Fruit fly (Drosophila melanogaster) whole organism, embryonic: ENCODE results near the gene pHCl-1.
A peak's percentile ranks its signal among the peaks of the same experiment; 100 is the strongest.

ENCODE experiments used
- Atf-2 ChIP-seq: fragments of 200-800 bp; sonication (Bioruptor generic); optimal IDR thresholded peaks from 2 replicates; lab custom pipeline; 2016; ENCODE audit warnings: missing biosample characterization, missing genetic modification characterization
- Atf3 ChIP-seq: fragments of 200-800 bp; sonication (Bioruptor generic); optimal IDR thresholded peaks from 3 replicates; lab custom pipeline; 2016; ENCODE audit warnings: missing biosample characterization, missing genetic modification characterization
- B-H2 ChIP-seq: fragments of 200-800 bp; sonication (Bioruptor generic); optimal IDR thresholded peaks from 2 replicates; lab custom pipeline; 2018; ENCODE audit warnings: missing biosample characterization, mild to moderate bottlenecking, missing genetic modification characterization
- BEAF-32 ChIP-seq: fragments of 200-800 bp; sonication (Bioruptor generic); optimal IDR thresholded peaks from 3 replicates; lab custom pipeline; 2017; ENCODE audit warnings: missing biosample characterization, missing genetic modification characterization, mild to moderate bottlenecking, moderate library complexity, missing genetic modification reagents
- BtbVII ChIP-seq: fragments of 200-800 bp; sonication (Bioruptor generic); optimal IDR thresholded peaks from 3 replicates; lab custom pipeline; 2017; ENCODE audit warnings: missing biosample characterization, mild to moderate bottlenecking, missing genetic modification characterization
- CG10267 ChIP-seq: fragments of 200-800 bp; sonication (Bioruptor generic); optimal IDR thresholded peaks from 2 replicates; lab custom pipeline; 2018; ENCODE audit warnings: missing biosample characterization, mild to moderate bottlenecking, missing genetic modification characterization, moderate library complexity
- CG10274 ChIP-seq: fragments of 200-800 bp; sonication (Bioruptor generic); optimal IDR thresholded peaks from 3 replicates; lab custom pipeline; 2017; ENCODE audit warnings: missing biosample characterization, mild to moderate bottlenecking, missing genetic modification characterization
- CG12071 ChIP-seq: fragments of 200-800 bp; sonication (Bioruptor generic); optimal IDR thresholded peaks from 3 replicates; lab custom pipeline; 2018; ENCODE audit warnings: missing biosample characterization, mild to moderate bottlenecking, missing genetic modification characterization
- CG1233 ChIP-seq: fragments of 200-800 bp; sonication (Bioruptor generic); optimal IDR thresholded peaks from 4 replicates; lab custom pipeline; 2018; ENCODE audit warnings: missing biosample characterization, mild to moderate bottlenecking, missing genetic modification characterization
- CG14441 ChIP-seq: fragments of 200-800 bp; sonication (Bioruptor generic); IDR thresholded peaks from 2 replicates; pipeline ENCODE4 v1.3.6; 2022; ENCODE audit warnings: missing biosample characterization, missing genetic modification characterization
- CG14965 ChIP-seq: fragments of 200-800 bp; sonication (Bioruptor generic); optimal IDR thresholded peaks from 2 replicates; lab custom pipeline; 2016; ENCODE audit warnings: missing biosample characterization, missing genetic modification characterization, borderline replicate concordance
- CG1529 ChIP-seq: fragments of 200-800 bp; sonication (Bioruptor generic); optimal IDR thresholded peaks from 3 replicates; lab custom pipeline; 2018; ENCODE audit warnings: missing biosample characterization, missing genetic modification characterization
- CG15514 ChIP-seq: fragments of 200-800 bp; sonication (Bioruptor generic); optimal IDR thresholded peaks from 3 replicates; lab custom pipeline; 2017; ENCODE audit warnings: missing biosample characterization, missing genetic modification characterization, mild to moderate bottlenecking, moderate library complexity, missing genetic modification reagents
- CG2199 ChIP-seq: fragments of 200-800 bp; sonication (Bioruptor generic); IDR thresholded peaks from 3 replicates; pipeline ENCODE4 v1.3.6; 2022; ENCODE audit warnings: missing biosample characterization, missing genetic modification characterization
- CG2875 ChIP-seq: fragments of 200-800 bp; sonication (Bioruptor generic); optimal IDR thresholded peaks from 2 replicates; lab custom pipeline; 2017; ENCODE audit warnings: missing biosample characterization, mild to moderate bottlenecking, missing genetic modification characterization, missing genetic modification reagents
- CG31365 ChIP-seq: fragments of 200-800 bp; sonication (Bioruptor generic); optimal IDR thresholded peaks from 2 replicates; lab custom pipeline; 2018; ENCODE audit warnings: missing biosample characterization, mild to moderate bottlenecking, missing genetic modification characterization
- CG4820 ChIP-seq: fragments of 200-800 bp; sonication (Bioruptor generic); optimal IDR thresholded peaks from 3 replicates; lab custom pipeline; 2016; ENCODE audit warnings: missing biosample characterization, missing genetic modification characterization
- CG6765 ChIP-seq: fragments of 200-800 bp; sonication (Bioruptor generic); optimal IDR thresholded peaks from 3 replicates; lab custom pipeline; 2017; ENCODE audit warnings: missing biosample characterization, mild to moderate bottlenecking, missing genetic modification characterization
- CG6791 ChIP-seq: fragments of 200-800 bp; sonication (Bioruptor generic); IDR thresholded peaks from 3 replicates; pipeline ENCODE4 v1.3.6; 2022; ENCODE audit warnings: missing biosample characterization, missing genetic modification characterization; ENCODE audit not compliant: partially characterized antibody
- CG6854 ChIP-seq: fragments of 200-800 bp; sonication (Bioruptor generic); optimal IDR thresholded peaks from 3 replicates; lab custom pipeline; 2017; ENCODE audit warnings: missing biosample characterization, mild to moderate bottlenecking, missing genetic modification characterization
- CG7987 ChIP-seq: fragments of 200-800 bp; sonication (Bioruptor generic); optimal IDR thresholded peaks from 2 replicates; lab custom pipeline; 2018; ENCODE audit warnings: missing biosample characterization, mild to moderate bottlenecking, missing genetic modification characterization, moderate library complexity
- CG8924 ChIP-seq: fragments of 200-800 bp; optimal IDR thresholded peaks from 3 replicates; lab custom pipeline; 2019; ENCODE audit warnings: missing biosample characterization, mild to moderate bottlenecking, missing genetic modification characterization, moderate library complexity
- CoRest ChIP-seq: fragments of 200-800 bp; sonication (Bioruptor generic); optimal IDR thresholded peaks from 3 replicates; lab custom pipeline; 2018; ENCODE audit warnings: missing biosample characterization, mild to moderate bottlenecking, missing genetic modification characterization, moderate library complexity
- CrebB ChIP-seq: fragments of 200-800 bp; sonication (Bioruptor generic); optimal IDR thresholded peaks from 3 replicates; lab custom pipeline; 2018; ENCODE audit warnings: missing biosample characterization, mild to moderate bottlenecking, missing genetic modification characterization
- D19A ChIP-seq: fragments of 200-800 bp; optimal IDR thresholded peaks from 3 replicates; lab custom pipeline; 2019; ENCODE audit warnings: missing biosample characterization, mild to moderate bottlenecking, missing genetic modification characterization, moderate library complexity
- Dll ChIP-seq: fragments of 200-800 bp; sonication (Bioruptor generic); IDR thresholded peaks from 4 replicates; pipeline ENCODE4 v1.3.6; 2022; ENCODE audit warnings: missing biosample characterization, missing genetic modification characterization; ENCODE audit not compliant: partially characterized antibody
- Max ChIP-seq: fragments of 200-800 bp; sonication (Bioruptor generic); optimal IDR thresholded peaks from 2 replicates; lab custom pipeline; 2016; ENCODE audit warnings: missing biosample characterization, mild to moderate bottlenecking, missing genetic modification characterization
- Mes4 ChIP-seq: fragments of 200-800 bp; sonication (Bioruptor generic); optimal IDR thresholded peaks from 2 replicates; lab custom pipeline; 2016; ENCODE audit warnings: missing biosample characterization, missing genetic modification characterization
- Ptx1 ChIP-seq: fragments of 200-800 bp; sonication (Bioruptor generic); IDR thresholded peaks from 2 replicates; pipeline ENCODE4 v1.3.6; 2022; ENCODE audit warnings: missing biosample characterization, missing genetic modification characterization
- Rfx ChIP-seq: fragments of 200-800 bp; sonication (Bioruptor generic); IDR thresholded peaks from 2 replicates; pipeline ENCODE4 v1.3.6; 2022; ENCODE audit warnings: missing biosample characterization, missing genetic modification characterization
- Six4 ChIP-seq: fragments of 200-800 bp; sonication (Bioruptor generic); optimal IDR thresholded peaks from 2 replicates; lab custom pipeline; 2016; ENCODE audit warnings: missing biosample characterization, missing genetic modification characterization
- Ssrp ChIP-seq: fragments of 200-800 bp; sonication (Bioruptor generic); optimal IDR thresholded peaks from 2 replicates; lab custom pipeline; 2018; ENCODE audit warnings: missing biosample characterization, mild to moderate bottlenecking, missing genetic modification characterization, moderate library complexity
- Stat92E ChIP-seq, 3 experiments: fragments of >200 bp in 2 of 3; fragments of 200-800 bp in 1 of 3; sonication (Bioruptor generic) in 1 of 3; optimal IDR thresholded peaks; 2 replicates each; lab custom pipeline; 2017 to 2019; ENCODE audit warnings: missing biosample characterization in 3 of 3, missing genetic modification characterization in 3 of 3, mild to moderate bottlenecking in 1 of 3, moderate library complexity in 1 of 3
- chif ChIP-seq, 2 experiments: fragments of 200-800 bp; sonication (Bioruptor generic); optimal IDR thresholded peaks; 3 replicates each; lab custom pipeline; 2016; ENCODE audit warnings: missing biosample characterization in 2 of 2, missing genetic modification characterization in 2 of 2
- chn ChIP-seq: fragments of 200-800 bp; sonication (Bioruptor generic); optimal IDR thresholded peaks from 2 replicates; lab custom pipeline; 2016; ENCODE audit warnings: missing biosample characterization, missing genetic modification characterization
- esg ChIP-seq: fragments of 200-800 bp; sonication (Bioruptor generic); conservative IDR thresholded peaks from 2 replicates; pipeline ENCODE4 v1.3.6; 2022; ENCODE audit warnings: missing biosample characterization, missing genetic modification characterization
- eve ChIP-seq, 2 experiments: fragments of >200 bp; optimal IDR thresholded peaks; 2 replicates each; lab custom pipeline; 2017; ENCODE audit warnings: missing biosample characterization in 2 of 2, missing genetic modification characterization in 2 of 2
- eyg ChIP-seq: fragments of 200-800 bp; sonication (Bioruptor generic); optimal IDR thresholded peaks from 3 replicates; lab custom pipeline; 2016; ENCODE audit warnings: missing biosample characterization, missing genetic modification characterization
- ftz-f1 ChIP-seq: fragments of 200-800 bp; sonication (Bioruptor generic); optimal IDR thresholded peaks from 2 replicates; lab custom pipeline; 2016; ENCODE audit warnings: missing biosample characterization, missing genetic modification characterization
- ind ChIP-seq: fragments of 200-800 bp; sonication (Bioruptor generic); optimal IDR thresholded peaks from 3 replicates; lab custom pipeline; 2016; ENCODE audit warnings: missing biosample characterization, missing genetic modification characterization
- jigr1 ChIP-seq: fragments of 200-800 bp; sonication (Bioruptor generic); IDR thresholded peaks from 3 replicates; pipeline ENCODE4 v1.3.6; 2022; ENCODE audit warnings: missing biosample characterization, missing genetic modification characterization
- luna ChIP-seq: fragments of 200-800 bp; sonication (Bioruptor generic); optimal IDR thresholded peaks from 2 replicates; lab custom pipeline; 2016; ENCODE audit warnings: missing biosample characterization, missing genetic modification characterization
- sna ChIP-seq: fragments of 200-800 bp; sonication (Bioruptor generic); IDR thresholded peaks from 2 replicates; pipeline ENCODE4 v1.3.6; 2022; ENCODE audit warnings: missing biosample characterization, missing genetic modification characterization; ENCODE audit not compliant: partially characterized antibody
- so ChIP-seq: fragments of 200-800 bp; sonication (Bioruptor generic); IDR thresholded peaks from 3 replicates; pipeline ENCODE4 v1.3.6; 2022; ENCODE audit warnings: missing biosample characterization, missing genetic modification characterization
- sr ChIP-seq: fragments of 200-800 bp; sonication (Bioruptor generic); IDR thresholded peaks from 3 replicates; pipeline ENCODE4 v1.3.6; 2022; ENCODE audit warnings: missing biosample characterization, missing genetic modification characterization
- ssp ChIP-seq: fragments of 200-800 bp; sonication (Bioruptor generic); IDR thresholded peaks from 2 replicates; pipeline ENCODE4 v1.3.6; 2022; ENCODE audit warnings: missing biosample characterization, missing genetic modification characterization
- stc ChIP-seq: fragments of 200-800 bp; sonication (Bioruptor generic); IDR thresholded peaks from 2 replicates; pipeline ENCODE4 v1.3.6; 2022; ENCODE audit warnings: missing biosample characterization, missing genetic modification characterization
- stwl ChIP-seq: fragments of 200-800 bp; sonication (Bioruptor generic); optimal IDR thresholded peaks from 3 replicates; lab custom pipeline; 2018; ENCODE audit warnings: missing biosample characterization, mild to moderate bottlenecking, missing genetic modification characterization, moderate library complexity
- sug ChIP-seq: fragments of 200-800 bp; optimal IDR thresholded peaks from 2 replicates; lab custom pipeline; 2019; ENCODE audit warnings: missing biosample characterization, mild to moderate bottlenecking, missing genetic modification characterization, moderate library complexity
- vvl ChIP-seq: fragments of 200-800 bp; sonication (Bioruptor generic); IDR thresholded peaks from 2 replicates; pipeline ENCODE4 v1.3.6; 2022; ENCODE audit warnings: missing biosample characterization, missing genetic modification characterization
- yki ChIP-seq: fragments of >200 bp; optimal IDR thresholded peaks from 3 replicates; lab custom pipeline; 2018

Gene pHCl-1

DNA sequence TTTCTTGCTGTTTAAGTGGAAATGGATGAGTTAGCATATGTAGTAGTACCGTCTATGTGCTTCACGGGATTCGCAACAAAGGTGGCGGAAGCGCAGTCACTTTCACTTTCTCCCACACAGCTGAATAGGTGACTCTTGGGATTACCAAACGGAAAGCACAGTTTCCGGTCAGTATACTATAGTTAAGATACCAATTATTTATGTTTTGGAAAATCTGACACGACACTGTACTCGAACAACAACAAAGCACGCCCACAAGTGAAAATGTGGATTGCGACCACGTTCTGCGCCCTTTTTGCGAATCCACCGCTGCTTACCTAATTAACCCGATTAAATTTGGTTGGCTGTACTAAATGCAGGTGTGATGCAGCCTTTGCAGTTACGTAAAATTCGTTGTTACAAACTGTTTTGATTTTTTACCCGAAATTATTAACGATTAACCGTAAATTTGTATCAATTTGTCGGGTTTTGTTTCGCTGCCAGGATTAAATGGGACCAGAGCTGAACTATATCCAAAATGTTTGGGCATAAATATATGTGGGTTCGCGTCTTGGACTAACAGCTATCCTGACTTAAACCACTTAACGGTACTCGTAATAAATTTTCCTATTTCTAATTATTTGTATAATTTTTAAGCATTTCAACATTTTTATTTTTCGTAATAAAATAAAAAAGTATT, 63.8 kb downstream of the pHCl-1 start, which contains the start of gene CG18081 (continued):
- TF ChIP-seq CG6765 (GFP tag; lab: Kevin White, UChicago) (no peak), Ptx1 (GFP tag; lab: Robert Waterston, UW) (no peak), sug (tag; lab: Kevin White, UChicago) (peak; percentile 12), CG2199 (GFP tag; lab: Robert Waterston, UW) (no peak), sna (no peak), yki (lab: Kevin White, UChicago) (no peak), jigr1 (GFP tag; lab: Robert Waterston, UW) (no peak), eve (GFP tag; optimal IDR thresholded peaks at IDR 0.05; lab: Kevin White, UChicago) (peak in 1 of 2 experiments; percentile 47), D19A (tag; lab: Kevin White, UChicago) (peak; percentile 11), CG31365 (tag; lab: Kevin White, UChicago) (no peak), CG10274 (no peak), ind (GFP tag; lab: Kevin White, UChicago) (no peak), Max (GFP tag; lab: Kevin White, UChicago) (no peak), CG6854 (GFP tag; lab: Kevin White, UChicago) (no peak), chif (GFP tag; optimal IDR thresholded peaks at IDR 0.05; lab: Kevin White, UChicago) (no peak), CG6791 (GFP tag; lab: Robert Waterston, UW) (no peak), CG4820 (no peak), eyg (GFP tag; lab: Kevin White, UChicago) (no peak), CG7987 (GFP tag; lab: Kevin White, UChicago) (no peak), CG14965 (GFP tag; lab: Kevin White, UChicago) (no peak), Ssrp (tag; lab: Kevin White, UChicago) (no peak), Mes4 (GFP tag; lab: Kevin White, UChicago) (no peak), CG12071 (GFP tag; lab: Kevin White, UChicago) (no peak), sr (GFP tag; lab: Robert Waterston, UW) (no peak), B-H2 (GFP tag; lab: Kevin White, UChicago) (no peak), stwl (tag; lab: Kevin White, UChicago) (peak; percentile 89), CG8924 (tag; lab: Kevin White, UChicago) (peak; percentile 15), CG2875 (no peak), CoRest (tag; lab: Kevin White, UChicago) (peak; percentile 43), CrebB (tag; lab: Kevin White, UChicago) (no peak), Dll (GFP tag; lab: Robert Waterston, UW) (no peak), stc (GFP tag; lab: Robert Waterston, UW) (no peak), luna (GFP tag; lab: Kevin White, UChicago) (no peak), CG14441 (GFP tag; lab: Robert Waterston, UW) (no peak), Atf-2 (GFP tag; lab: Kevin White, UChicago) (no peak), Stat92E (GFP tag; optimal IDR thresholded peaks at IDR 0.05; lab: Kevin White, UChicago) (no peak), vvl (GFP tag; lab: Robert Waterston, UW) (no peak), ftz-f1 (GFP tag; lab: Kevin White, UChicago) (no peak), CG15514 (GFP tag; lab: Kevin White, UChicago) (peak; percentile 49), Atf3 (GFP tag; lab: Kevin White, UChicago) (no peak), so (no peak), CG1233 (GFP tag; lab: Kevin White, UChicago) (no peak), CG1529 (no peak), Rfx (GFP tag; lab: Robert Waterston, UW) (no peak), BEAF-32 (GFP tag; lab: Kevin White, UChicago) (peak; percentile 36), chn (GFP tag; lab: Kevin White, UChicago) (no peak), BtbVII (no peak), esg (no peak), ssp (GFP tag; lab: Robert Waterston, UW) (no peak), CG10267 (tag; lab: Kevin White, UChicago) (peak; percentile 25), Six4 (no peak)
